Worm (Caenorhabditis elegans) whole organism, young adult: Measurements from ENCODE around the gene F40G9.7.

Experiments used
- B0035.1 ChIP-seq: sonication (generic microtip); optimal IDR thresholded peaks from 2 replicates; lab custom pipeline; 2016; ENCODE audit warnings: missing genetic modification characterization, mild to moderate bottlenecking, missing compliant biosample characterization, missing genotype, missing genetic modification reagents
- B0261.1 ChIP-seq: sonication (generic microtip); optimal IDR thresholded peaks from 2 replicates; lab custom pipeline; 2016; ENCODE audit warnings: mild to moderate bottlenecking, missing genetic modification characterization, moderate library complexity, missing compliant biosample characterization
- B0336.3 ChIP-seq: fragments of 200-800 bp; sonication (Bioruptor generic); IDR thresholded peaks from 2 replicates; pipeline ENCODE4 v1.3.6; 2022; ENCODE audit warnings: missing genetic modification characterization, missing compliant biosample characterization
- C17E4.6 ChIP-seq: fragments of 200-800 bp; sonication (Bioruptor generic); IDR thresholded peaks from 2 replicates; pipeline ENCODE4 v1.3.6; 2022; ENCODE audit warnings: missing genetic modification reagents, missing genetic modification characterization, missing compliant biosample characterization
- F10E7.11 ChIP-seq: sonication (generic microtip); optimal IDR thresholded peaks from 2 replicates; lab custom pipeline; 2017; ENCODE audit warnings: mild to moderate bottlenecking, missing genetic modification characterization, moderate library complexity, missing compliant biosample characterization
- F33H1.4 ChIP-seq: fragments of 200-800 bp; sonication (Bioruptor generic); IDR thresholded peaks from 2 replicates; pipeline ENCODE4 v1.3.6; 2022; ENCODE audit warnings: missing genetic modification reagents, missing genetic modification characterization, missing compliant biosample characterization
- F52B5.7 ChIP-seq: sonication (generic microtip); optimal IDR thresholded peaks from 2 replicates; lab custom pipeline; 2016; ENCODE audit warnings: mild to moderate bottlenecking, missing genetic modification characterization, missing compliant biosample characterization
- T26A5.8 ChIP-seq: sonication (generic microtip); optimal IDR thresholded peaks from 2 replicates; lab custom pipeline; 2016; ENCODE audit warnings: missing genetic modification characterization, missing compliant biosample characterization
- ZK185.1 ChIP-seq: sonication (generic microtip); optimal IDR thresholded peaks from 2 replicates; lab custom pipeline; 2016; ENCODE audit warnings: mild to moderate bottlenecking, missing genetic modification characterization, missing compliant biosample characterization; ENCODE audit not compliant: poor library complexity, severe bottlenecking
- athp-1 ChIP-seq: sonication (generic microtip); optimal IDR thresholded peaks from 2 replicates; lab custom pipeline; 2017; ENCODE audit warnings: mild to moderate bottlenecking, missing genetic modification characterization, missing compliant biosample characterization
- cebp-1 ChIP-seq, 2 experiments: fragments of 200-800 bp in 1 of 2; sonication (Bioruptor generic) in 1 of 2; sonication (generic microtip) in 1 of 2; IDR thresholded peaks in 1 of 2; optimal IDR thresholded peaks in 1 of 2; 2 replicates each; pipeline versions ENCODE4 v1.3.6 to Lab custom; 2017 to 2022; ENCODE audit warnings: missing compliant biosample characterization in 2 of 2, missing genetic modification characterization in 2 of 2, mild to moderate bottlenecking in 1 of 2, missing genetic modification reagents in 1 of 2, moderate library complexity in 1 of 2
- ceh-100 ChIP-seq: fragments of 200-800 bp; sonication (Bioruptor generic); IDR thresholded peaks from 2 replicates; pipeline ENCODE4 v1.3.6; 2022; ENCODE audit warnings: missing genetic modification reagents, missing genetic modification characterization, missing compliant biosample characterization
- die-1 ChIP-seq: sonication (generic microtip); optimal IDR thresholded peaks from 2 replicates; lab custom pipeline; 2016; ENCODE audit warnings: missing genotype, mild to moderate bottlenecking, missing genetic modification characterization, missing compliant biosample characterization
- egl-44 ChIP-seq: fragments of 200-800 bp; sonication (Bioruptor generic); IDR thresholded peaks from 2 replicates; pipeline ENCODE4 v1.3.6; 2022; ENCODE audit warnings: missing genetic modification reagents, missing genetic modification characterization, missing compliant biosample characterization
- egrh-3 ChIP-seq: fragments of 200-800 bp; sonication (Bioruptor generic); IDR thresholded peaks from 2 replicates; pipeline ENCODE4 v1.3.6; 2022; ENCODE audit warnings: missing genetic modification reagents, missing genetic modification characterization, missing compliant biosample characterization
- ekl-4 ChIP-seq: fragments of 200-800 bp; sonication (Bioruptor generic); IDR thresholded peaks from 2 replicates; pipeline ENCODE4 v1.3.6; 2022; ENCODE audit warnings: missing genetic modification reagents, missing genetic modification characterization, missing compliant biosample characterization
- ets-4 ChIP-seq: fragments of 200-800 bp; sonication (Bioruptor generic); optimal IDR thresholded peaks from 2 replicates; lab custom pipeline; 2018; ENCODE audit warnings: mild to moderate bottlenecking, missing genetic modification characterization, missing compliant biosample characterization
- fkh-3 ChIP-seq: sonication (generic microtip); optimal IDR thresholded peaks from 2 replicates; lab custom pipeline; 2016; ENCODE audit warnings: mild to moderate bottlenecking, missing genetic modification characterization, missing compliant biosample characterization
- him-1 ChIP-seq: sonication (generic microtip); optimal IDR thresholded peaks from 2 replicates; lab custom pipeline; 2016; ENCODE audit warnings: missing genotype, missing genetic modification reagents, missing genetic modification characterization, missing compliant biosample characterization
- hsf-1 ChIP-seq: fragments of 200-800 bp; sonication (Bioruptor generic); IDR thresholded peaks from 2 replicates; pipeline ENCODE4 v1.3.6; 2022; ENCODE audit warnings: missing genetic modification reagents, missing genetic modification characterization, missing compliant biosample characterization
- let-526 ChIP-seq: fragments of 200-800 bp; sonication (Bioruptor generic); IDR thresholded peaks from 2 replicates; pipeline ENCODE4 v1.3.6; 2022; ENCODE audit warnings: missing genetic modification reagents, missing genetic modification characterization, missing compliant biosample characterization
- lin-26 ChIP-seq: fragments of 200-800 bp; sonication (Bioruptor generic); IDR thresholded peaks from 2 replicates; pipeline ENCODE4 v1.3.6; 2022; ENCODE audit warnings: missing genetic modification reagents, missing genetic modification characterization, missing compliant biosample characterization
- madf-3 ChIP-seq: fragments of 200-800 bp; sonication (Bioruptor generic); IDR thresholded peaks from 2 replicates; pipeline ENCODE4 v1.3.6; 2022; ENCODE audit warnings: missing genetic modification reagents, missing genetic modification characterization, missing compliant biosample characterization
- madf-6 ChIP-seq: fragments of 200-800 bp; sonication (Bioruptor generic); IDR thresholded peaks from 2 replicates; pipeline ENCODE4 v1.3.6; 2022; ENCODE audit warnings: missing genetic modification reagents, missing genetic modification characterization, missing compliant biosample characterization
- madf-8 ChIP-seq: fragments of 200-800 bp; sonication (Bioruptor generic); conservative IDR thresholded peaks from 2 replicates; pipeline ENCODE4 v1.3.6; 2022; ENCODE audit warnings: missing genetic modification reagents, missing genetic modification characterization, missing compliant biosample characterization
- mes-4 ChIP-seq: sonication (generic microtip); optimal IDR thresholded peaks from 2 replicates; lab custom pipeline; 2016; ENCODE audit warnings: missing genotype, missing genetic modification characterization, missing compliant biosample characterization
- nhr-120 ChIP-seq: fragments of 200-800 bp; sonication (Bioruptor generic); IDR thresholded peaks from 2 replicates; pipeline ENCODE4 v1.3.6; 2022; ENCODE audit warnings: missing genetic modification characterization, missing compliant biosample characterization
- nhr-27 ChIP-seq: fragments of 200-800 bp; sonication (Bioruptor generic); optimal IDR thresholded peaks from 2 replicates; lab custom pipeline; 2018; ENCODE audit warnings: mild to moderate bottlenecking, missing genetic modification characterization, moderate library complexity, missing compliant biosample characterization
- nhr-90 ChIP-seq: sonication (generic microtip); optimal IDR thresholded peaks from 2 replicates; lab custom pipeline; 2016; ENCODE audit warnings: missing genotype, mild to moderate bottlenecking, missing genetic modification characterization, missing compliant biosample characterization
- pha-4 ChIP-seq: fragments of 150-350 bp; sonication (generic microtip); optimal IDR thresholded peaks from 2 replicates; lab custom pipeline; 2014; ENCODE audit warnings: missing biosample characterization, missing genetic modification reagents, missing genetic modification characterization
- repo-1 ChIP-seq: sonication (generic microtip); optimal IDR thresholded peaks from 2 replicates; lab custom pipeline; 2017; ENCODE audit warnings: mild to moderate bottlenecking, missing genetic modification characterization, missing compliant biosample characterization
- snpc-1.3 ChIP-seq: sonication (generic microtip); optimal IDR thresholded peaks from 2 replicates; lab custom pipeline; 2017; ENCODE audit warnings: missing genetic modification characterization, mild to moderate bottlenecking, missing compliant biosample characterization, antibody characterized with exemption, moderate library complexity, missing genotype, missing genetic modification reagents; ENCODE audit not compliant: insufficient read depth
- snpc-3.4 ChIP-seq: sonication (generic microtip); optimal IDR thresholded peaks from 2 replicates; lab custom pipeline; 2017; ENCODE audit warnings: missing genetic modification characterization, mild to moderate bottlenecking, missing compliant biosample characterization, antibody characterized with exemption, moderate library complexity, missing genotype, missing genetic modification reagents
- somi-1 ChIP-seq: fragments of 200-800 bp; sonication (Bioruptor generic); optimal IDR thresholded peaks from 2 replicates; lab custom pipeline; 2018; ENCODE audit warnings: mild to moderate bottlenecking, missing genetic modification characterization, missing compliant biosample characterization
- ztf-18 ChIP-seq: sonication (generic microtip); optimal IDR thresholded peaks from 2 replicates; lab custom pipeline; 2016; ENCODE audit warnings: missing genotype, mild to moderate bottlenecking, missing genetic modification characterization, missing compliant biosample characterization
- ztf-28 ChIP-seq: fragments of 200-800 bp; sonication (Bioruptor generic); IDR thresholded peaks from 2 replicates; pipeline ENCODE4 v1.3.6; 2022; ENCODE audit warnings: missing genetic modification reagents, missing genetic modification characterization, missing compliant biosample characterization

Gene F40G9.7

ce11 chrIII:175733-176132 lies 10.2 kb downstream of the F40G9.7 start, which contains the start of gene clec-148:
TSS of gene clec-148 (minus strand) at chrIII:175833.
- no peak for TF ChIP-seq B0035.1 (tag; lab: Kevin White, UChicago)
- no peak for TF ChIP-seq snpc-3.4 (tag; lab: Kevin White, UChicago)
- no peak for TF ChIP-seq madf-3 (GFP tag; lab: Robert Waterston, UW)
- TF ChIP-seq pha-4 (tag; lab: Kevin White, UChicago): no peak
- no peak for TF ChIP-seq repo-1 (tag; lab: Kevin White, UChicago)
- no peak for TF ChIP-seq ztf-18 (tag; lab: Kevin White, UChicago)
- no peak for TF ChIP-seq F33H1.4 (GFP tag; lab: Robert Waterston, UW)
- no peak for TF ChIP-seq F52B5.7
- TF ChIP-seq die-1 (tag; lab: Kevin White, UChicago): no peak
- TF ChIP-seq hsf-1 (GFP tag; lab: Robert Waterston, UW): no peak
- TF ChIP-seq F10E7.11 (tag; lab: Kevin White, UChicago): no peak
- TF ChIP-seq B0261.1 (tag; lab: Kevin White, UChicago): no peak
- TF ChIP-seq egrh-3: no peak
- TF ChIP-seq egl-44 (GFP tag; lab: Robert Waterston, UW): no peak
- TF ChIP-seq fkh-3: no peak
- TF ChIP-seq ztf-28: no peak
- no peak for TF ChIP-seq athp-1 (tag; lab: Kevin White, UChicago)
- TF ChIP-seq him-1: no peak
- TF ChIP-seq B0336.3 (GFP tag; lab: Robert Waterston, UW): no peak
- no peak for TF ChIP-seq ZK185.1
- TF ChIP-seq, all 124 proteins: peak for 0

ce11 chrIII:177715-178114 lies 12.2 kb downstream of the F40G9.7 start, which contains the start of gene F40G9.14:
TSS of gene F40G9.14 (minus strand) at chrIII:177815.
- TF ChIP-seq C17E4.6 (GFP tag; lab: Robert Waterston, UW) (no peak), somi-1 (GFP tag; lab: Kevin White, UChicago) (no peak), nhr-27 (no peak), snpc-1.3 (tag; lab: Kevin White, UChicago) (no peak)

- TF ChIP-seq ceh-100: no peak
- no peak for TF ChIP-seq snpc-1.3 (tag; lab: Kevin White, UChicago)
- TF ChIP-seq nhr-120 (GFP tag; lab: Robert Waterston, UW): no peak
- TF ChIP-seq lin-26 (GFP tag; lab: Robert Waterston, UW): no peak
- no peak for TF ChIP-seq madf-6 (GFP tag; lab: Robert Waterston, UW)
- TF ChIP-seq pha-4 (tag; lab: Kevin White, UChicago): no peak
- TF ChIP-seq die-1 (tag; lab: Kevin White, UChicago): no peak
- no peak for TF ChIP-seq somi-1 (GFP tag; lab: Kevin White, UChicago)
- no peak for TF ChIP-seq let-526
- TF ChIP-seq T26A5.8 (tag; lab: Kevin White, UChicago): no peak
- no peak for TF ChIP-seq ets-4 (GFP tag; lab: Kevin White, UChicago)
- no peak for TF ChIP-seq cebp-1 (GFP tag; IDR thresholded peaks at IDR 0.05; lab: Robert Waterston, UW)
- TF ChIP-seq cebp-1 (tag; optimal IDR thresholded peaks at IDR 0.05; lab: Kevin White, UChicago): no peak
- TF ChIP-seq madf-8 (GFP tag; lab: Robert Waterston, UW): no peak
- no peak for TF ChIP-seq nhr-90 (tag; lab: Kevin White, UChicago)
- no peak for TF ChIP-seq nhr-27
- TF ChIP-seq mes-4 (tag; lab: Kevin White, UChicago): no peak
- no peak for TF ChIP-seq ekl-4 (GFP tag; lab: Robert Waterston, UW)
- no peak for TF ChIP-seq hsf-1 (GFP tag; lab: Robert Waterston, UW)
Measured at ce11 chrIII:178126-178525, 12.6 kb downstream of the F40G9.7 start.
